Fruit fly (Drosophila melanogaster) whole organism: ENCODE results near the gene CG2962.

Experiments used
- pan ChIP-seq: fragments of >200 bp; optimal IDR thresholded peaks from 2 replicates; lab custom pipeline; 2017
- psq ChIP-seq: fragments of >200 bp; optimal IDR thresholded peaks from 2 replicates; lab custom pipeline; 2017
- usp ChIP-seq: fragments of >200 bp; optimal IDR thresholded peaks from 2 replicates; lab custom pipeline; 2017; ENCODE audit warnings: missing biosample characterization, missing genetic modification characterization, mixed read lengths

- TF ChIP-seq usp (GFP tag; lab: Kevin White, UChicago) (no peak), psq (lab: Kevin White, UChicago) (no peak), pan (lab: Kevin White, UChicago) (no peak)
Observed at dm6 chrX:10259524-10259923, 43.1 kb upstream of the CG2962 start.
